Worm (Caenorhabditis elegans) whole organism, L4/young adult: ENCODE results near the gene acbp-5.

ENCODE experiments used
- W03F9.2 ChIP-seq: fragments of 150-350 bp; optimal IDR thresholded peaks from 2 replicates; lab custom pipeline; 2014; ENCODE audit warnings: missing biosample characterization, missing genetic modification characterization
- dao-5 ChIP-seq: sonication (generic microtip); optimal IDR thresholded peaks from 2 replicates; lab custom pipeline; 2016; ENCODE audit warnings: missing genotype, missing genetic modification characterization, moderate library complexity, missing compliant biosample characterization
- him-1 ChIP-seq: sonication (generic microtip); optimal IDR thresholded peaks from 2 replicates; lab custom pipeline; 2016; ENCODE audit warnings: missing genotype, missing genetic modification reagents, missing genetic modification characterization, missing compliant biosample characterization

acbp-5 gene

ce11 chrIII:13630708-13631107 lies 10.8 kb downstream of the acbp-5 start, which contains the start of gene arrd-17:
Gene arrd-17, minus strand, starts transcription at chrIII:13630808.
- no peak for TF ChIP-seq dao-5 (tag; lab: Kevin White, UChicago)

- TF ChIP-seq W03F9.2 (tag; lab: Kevin White, UChicago): no peak
- TF ChIP-seq dao-5 (tag; lab: Kevin White, UChicago): no peak
- TF ChIP-seq him-1 (tag; lab: Kevin White, UChicago): no peak
Measured at ce11 chrIII:13626692-13627091, 14.8 kb downstream of the acbp-5 start, which contains the start of gene T12D8.5. Gene T12D8.5, minus strand, starts transcription at chrIII:13626786.

ce11 chrIII:13625650-13626430 lies 15.6 kb downstream of the acbp-5 start:
- TF ChIP-seq dao-5 (tag; lab: Kevin White, UChicago) (peak; percentile 0), him-1 (tag; lab: Kevin White, UChicago) (no peak)

- no peak for TF ChIP-seq dao-5 (tag; lab: Kevin White, UChicago)
- no peak for TF ChIP-seq him-1 (tag; lab: Kevin White, UChicago)
- TF ChIP-seq W03F9.2 (tag; lab: Kevin White, UChicago): no peak
Measured at ce11 chrIII:13624226-13624625, 17.3 kb downstream of the acbp-5 start, which contains the start of gene taf-9. Gene taf-9, plus strand, starts transcription at chrIII:13624276.

ce11 chrIII:13623014-13623413 lies 18.5 kb downstream of the acbp-5 start, which contains the start of gene mlc-5:
Gene mlc-5, plus strand, starts transcription at chrIII:13623314.
- TF ChIP-seq W03F9.2 (tag; lab: Kevin White, UChicago): no peak
- TF ChIP-seq dao-5 (tag; lab: Kevin White, UChicago): no peak
- no peak for TF ChIP-seq him-1 (tag; lab: Kevin White, UChicago)

DNA sequence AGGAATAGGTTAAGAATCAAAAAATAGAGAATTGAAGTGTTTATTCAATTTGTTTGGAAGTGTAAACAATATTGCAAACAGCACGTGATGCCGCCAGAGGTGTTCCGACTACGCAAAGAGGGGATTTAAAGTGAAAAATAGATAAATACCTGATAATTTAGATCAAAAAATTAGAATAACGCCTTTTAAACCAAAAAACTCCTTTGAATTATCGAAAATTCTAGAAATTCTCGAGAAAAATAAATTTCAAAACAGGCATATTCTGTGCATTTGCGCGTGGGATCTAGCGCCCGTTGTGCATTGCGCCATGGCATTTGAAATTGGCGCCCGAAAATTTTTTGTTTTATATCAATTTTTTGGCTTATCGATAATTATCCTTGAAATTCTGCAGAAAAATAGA lies 19.2 kb downstream of the acbp-5 start, which contains the start of gene hip-1:
Gene hip-1 (minus strand): TSS at position 225 of the 400 bp plus-strand sequence.
- no peak for TF ChIP-seq dao-5 (tag; lab: Kevin White, UChicago)
- TF ChIP-seq W03F9.2 (tag; lab: Kevin White, UChicago): peak; percentile 84

DNA sequence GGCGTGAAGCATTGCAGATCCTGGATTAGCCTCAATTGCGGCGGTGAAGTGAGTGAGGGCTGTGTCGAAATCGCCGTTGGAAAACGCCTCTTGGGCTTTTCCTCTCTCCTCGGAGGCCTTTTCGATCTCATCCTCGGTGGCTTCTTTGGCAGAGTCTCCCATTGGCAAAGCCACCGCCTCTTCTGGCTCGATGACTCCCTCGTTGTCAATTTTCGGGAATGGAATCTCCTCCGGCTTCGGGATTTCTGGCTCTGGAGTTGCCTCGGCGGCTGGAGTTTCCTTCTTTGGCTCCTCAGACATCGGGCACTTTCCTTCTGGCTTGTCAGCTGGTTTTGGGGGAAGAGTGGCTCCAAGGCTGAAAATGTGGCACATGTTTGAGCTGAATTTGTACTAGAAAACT lies 19.8 kb downstream of the acbp-5 start:
- no peak for TF ChIP-seq W03F9.2 (tag; lab: Kevin White, UChicago)
- TF ChIP-seq him-1 (tag; lab: Kevin White, UChicago): no peak
- TF ChIP-seq dao-5 (tag; lab: Kevin White, UChicago): no peak

- TF ChIP-seq him-1 (tag; lab: Kevin White, UChicago) (no peak), dao-5 (tag; lab: Kevin White, UChicago) (no peak), W03F9.2 (tag; lab: Kevin White, UChicago) (no peak)
Measured at ce11 chrIII:13621012-13621411, 20.5 kb downstream of the acbp-5 start.

- TF ChIP-seq him-1 (tag; lab: Kevin White, UChicago) (no peak), dao-5 (tag; lab: Kevin White, UChicago) (no peak), W03F9.2 (tag; lab: Kevin White, UChicago) (no peak)
Measured at ce11 chrIII:13616793-13617192, 24.7 kb downstream of the acbp-5 start, which contains the start of gene T12D8.9. Gene T12D8.9, plus strand, starts transcription at chrIII:13617104.

- TF ChIP-seq W03F9.2 (tag; lab: Kevin White, UChicago) (no peak), him-1 (tag; lab: Kevin White, UChicago) (no peak), dao-5 (tag; lab: Kevin White, UChicago) (no peak)
Measured at ce11 chrIII:13615530-13615929, 26.0 kb downstream of the acbp-5 start.

ce11 chrIII:13614751-13615150 lies 26.7 kb downstream of the acbp-5 start:
- TF ChIP-seq dao-5 (tag; lab: Kevin White, UChicago) (no peak), W03F9.2 (tag; lab: Kevin White, UChicago) (no peak), him-1 (tag; lab: Kevin White, UChicago) (no peak)

DNA sequence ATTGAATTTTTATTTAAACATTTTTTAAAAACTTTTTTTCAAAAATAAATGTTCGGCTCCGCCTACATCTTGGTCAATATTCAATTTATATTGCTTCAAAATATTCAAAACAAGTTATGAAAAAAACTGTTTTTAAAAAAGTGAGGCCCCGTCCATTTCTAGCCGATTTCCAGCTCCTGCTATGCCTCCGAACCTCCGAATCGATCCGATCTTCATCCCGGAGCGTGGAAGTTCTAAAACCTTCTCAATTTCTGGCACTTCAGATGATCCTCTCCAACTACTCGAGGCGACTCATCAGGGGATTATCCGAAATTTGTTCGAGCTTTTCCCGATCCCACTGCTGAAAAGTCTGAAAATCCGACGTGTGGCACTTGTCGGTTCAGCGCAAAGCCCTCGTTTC lies 27.3 kb downstream of the acbp-5 start:
- no peak for TF ChIP-seq dao-5 (tag; lab: Kevin White, UChicago)
- no peak for TF ChIP-seq W03F9.2 (tag; lab: Kevin White, UChicago)
- TF ChIP-seq him-1 (tag; lab: Kevin White, UChicago): no peak

DNA sequence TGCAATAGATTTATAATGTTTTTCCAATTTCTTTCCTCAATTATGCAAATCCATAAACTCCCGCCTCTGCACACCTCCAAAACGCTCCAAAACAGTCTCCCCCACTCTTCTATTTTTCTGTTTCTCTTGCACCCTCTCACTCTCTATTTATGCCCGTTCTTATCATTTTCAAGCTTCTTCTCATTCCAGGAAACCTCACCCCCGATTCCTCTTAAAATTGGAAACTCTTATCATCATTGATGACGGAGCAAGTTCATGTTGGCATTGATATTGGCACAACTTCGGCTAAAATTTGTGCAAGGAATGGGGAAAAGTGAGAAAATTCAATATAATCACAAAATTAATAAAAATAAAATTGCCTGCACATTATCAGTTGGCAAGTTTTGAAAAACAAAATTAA lies 33.7 kb downstream of the acbp-5 start, which contains the start of gene shpk-1:
Gene shpk-1 (plus strand): TSS at position 188 of the 400 bp plus-strand sequence.
- TF ChIP-seq him-1 (tag; lab: Kevin White, UChicago): no peak
- TF ChIP-seq dao-5 (tag; lab: Kevin White, UChicago): no peak
- TF ChIP-seq W03F9.2 (tag; lab: Kevin White, UChicago): no peak

DNA sequence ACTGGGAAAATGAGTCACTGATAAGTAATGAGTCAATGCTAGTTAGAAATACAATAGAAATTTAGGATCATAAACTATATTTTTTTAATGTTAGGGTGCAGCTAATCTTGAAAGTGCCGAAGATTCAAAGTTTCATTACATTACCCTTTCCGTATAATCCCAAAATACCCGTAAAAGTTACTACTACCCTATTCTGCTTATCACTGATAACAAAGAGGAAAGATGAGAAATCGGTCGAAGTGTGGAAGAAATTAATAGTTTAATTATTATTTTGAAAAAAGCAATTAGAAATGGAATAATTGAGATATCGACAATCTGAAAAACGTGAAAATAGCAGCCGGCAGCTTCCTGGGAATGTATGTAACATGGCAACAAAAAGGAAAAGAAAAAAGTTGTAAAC lies 34.6 kb downstream of the acbp-5 start:
- TF ChIP-seq dao-5 (tag; lab: Kevin White, UChicago): no peak
- TF ChIP-seq him-1 (tag; lab: Kevin White, UChicago): no peak
- TF ChIP-seq W03F9.2 (tag; lab: Kevin White, UChicago): no peak
